Worm (Caenorhabditis elegans) whole organism, mixed stage, embryonic: ENCODE results near the gene T19C4.1.

ENCODE experiments used
- lin-13 ChIP-seq: fragments of 150-350 bp; optimal IDR thresholded peaks from 2 replicates; lab custom pipeline; 2014; ENCODE audit warnings: missing biosample characterization, missing genetic modification characterization
- nhr-237 ChIP-seq: fragments of 150-350 bp; optimal IDR thresholded peaks from 2 replicates; lab custom pipeline; 2014; ENCODE audit warnings: missing biosample characterization, missing genetic modification characterization
- snpc-4 ChIP-seq: fragments of 150-350 bp; optimal IDR thresholded peaks from 2 replicates; lab custom pipeline; 2014; ENCODE audit warnings: missing biosample characterization, missing genetic modification characterization

DNA sequence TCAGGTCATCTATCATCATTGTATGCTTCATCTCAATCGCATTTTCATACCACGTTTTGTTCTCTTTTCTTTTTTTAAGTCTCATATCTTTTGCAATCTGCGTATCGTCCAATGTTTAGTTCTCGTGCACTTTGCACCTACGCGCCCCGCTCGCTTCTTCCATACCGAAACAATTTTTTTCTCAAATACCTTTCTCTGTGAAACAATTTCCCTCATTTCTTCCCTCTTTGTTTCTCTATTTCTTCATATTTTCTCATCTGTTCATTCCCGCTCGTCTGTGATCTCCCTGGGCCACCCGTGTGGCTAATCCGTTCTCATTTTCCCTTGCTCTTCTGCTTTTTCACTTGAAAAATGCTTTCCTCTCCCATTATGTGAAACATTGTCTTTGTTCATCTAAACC lies 9.2 kb upstream of the T19C4.1 start:
- TF ChIP-seq nhr-237 (tag; lab: Kevin White, UChicago) (no peak), snpc-4 (no peak), lin-13 (no peak)
